Fruit fly (Drosophila melanogaster) whole organism, pupa: ENCODE measurements around the gene CG43693.

Experiments
- CG10348 ChIP-seq: fragments of 200-800 bp; sonication (Bioruptor generic); IDR thresholded peaks from 2 replicates; pipeline ENCODE4 v1.3.6; 2022; ENCODE audit warnings: missing biosample characterization, missing genetic modification characterization
- CG12605 ChIP-seq: fragments of 200-800 bp; sonication (Bioruptor generic); IDR thresholded peaks from 2 replicates; pipeline ENCODE4 v1.3.6; 2022; ENCODE audit warnings: missing biosample characterization, missing genetic modification characterization
- CG13204 ChIP-seq: fragments of 200-800 bp; sonication (Bioruptor generic); optimal IDR thresholded peaks from 2 replicates; lab custom pipeline; 2018; ENCODE audit warnings: missing biosample characterization, mild to moderate bottlenecking, missing genetic modification characterization, moderate library complexity
- CG14655 ChIP-seq: fragments of 200-800 bp; sonication (Bioruptor generic); optimal IDR thresholded peaks from 3 replicates; lab custom pipeline; 2017; ENCODE audit warnings: mild to moderate bottlenecking, missing biosample characterization, missing genetic modification reagents, missing genetic modification characterization
- CG15710 ChIP-seq: fragments of 200-800 bp; sonication (Bioruptor generic); optimal IDR thresholded peaks from 2 replicates; lab custom pipeline; 2018; ENCODE audit warnings: missing biosample characterization, mild to moderate bottlenecking, missing genetic modification characterization, moderate library complexity
- CG17806 ChIP-seq: fragments of 200-800 bp; sonication (Bioruptor generic); optimal IDR thresholded peaks from 2 replicates; lab custom pipeline; 2018; ENCODE audit warnings: missing biosample characterization, mild to moderate bottlenecking, missing genetic modification characterization, moderate library complexity
- CG32121 ChIP-seq: fragments of 200-800 bp; sonication (Bioruptor generic); IDR thresholded peaks from 2 replicates; pipeline ENCODE4 v1.3.6; 2022; ENCODE audit warnings: missing biosample characterization, missing genetic modification characterization
- CG34367 ChIP-seq: fragments of 200-800 bp; sonication (Bioruptor generic); optimal IDR thresholded peaks from 2 replicates; lab custom pipeline; 2018; ENCODE audit warnings: missing biosample characterization, mild to moderate bottlenecking, missing genetic modification characterization
- CG4496 ChIP-seq: fragments of 200-800 bp; sonication (Bioruptor generic); IDR thresholded peaks from 3 replicates; pipeline ENCODE4 v1.3.6; 2022; ENCODE audit warnings: missing biosample characterization, missing genetic modification characterization
- CG8159 ChIP-seq: fragments of 200-800 bp; sonication (Bioruptor generic); optimal IDR thresholded peaks from 3 replicates; lab custom pipeline; 2018; ENCODE audit warnings: missing biosample characterization, mild to moderate bottlenecking, missing genetic modification characterization, moderate library complexity
- CG8301 ChIP-seq: fragments of 200-800 bp; sonication (Bioruptor generic); optimal IDR thresholded peaks from 2 replicates; lab custom pipeline; 2018; ENCODE audit warnings: missing biosample characterization, mild to moderate bottlenecking, missing genetic modification characterization
- CG9948 ChIP-seq: fragments of 200-800 bp; sonication (Bioruptor generic); optimal IDR thresholded peaks from 2 replicates; lab custom pipeline; 2018; ENCODE audit warnings: missing biosample characterization, mild to moderate bottlenecking, missing genetic modification characterization, moderate library complexity
- D1 ChIP-seq: fragments of 200-800 bp; sonication (Bioruptor generic); optimal IDR thresholded peaks from 2 replicates; lab custom pipeline; 2018; ENCODE audit warnings: missing biosample characterization, mild to moderate bottlenecking, missing genetic modification characterization, moderate library complexity
- EcR ChIP-seq: fragments of 200-800 bp; sonication (Bioruptor generic); optimal IDR thresholded peaks from 3 replicates; lab custom pipeline; 2019; ENCODE audit warnings: missing biosample characterization, missing genetic modification characterization, mild to moderate bottlenecking, moderate library complexity, missing genetic modification reagents
- Ets98B ChIP-seq: fragments of 200-800 bp; sonication (Bioruptor generic); IDR thresholded peaks from 2 replicates; pipeline ENCODE4 v1.3.6; 2022; ENCODE audit warnings: missing biosample characterization, missing genetic modification characterization
- Pif1A ChIP-seq: fragments of 200-800 bp; sonication (Bioruptor generic); optimal IDR thresholded peaks from 3 replicates; lab custom pipeline; 2016; ENCODE audit warnings: missing biosample characterization, missing genetic modification characterization
- Pif1B ChIP-seq: fragments of 200-800 bp; sonication (Bioruptor generic); optimal IDR thresholded peaks from 3 replicates; lab custom pipeline; 2016; ENCODE audit warnings: missing biosample characterization, missing genetic modification characterization
- Snoo ChIP-seq: fragments of 200-800 bp; sonication (Bioruptor generic); optimal IDR thresholded peaks from 3 replicates; lab custom pipeline; 2017; ENCODE audit warnings: missing biosample characterization, mild to moderate bottlenecking, missing genetic modification characterization, inconsistent platforms
- fd96Ca ChIP-seq: fragments of 200-800 bp; sonication (Bioruptor generic); IDR thresholded peaks from 3 replicates; pipeline ENCODE4 v1.3.6; 2022; ENCODE audit warnings: missing biosample characterization, missing genetic modification characterization
- gl ChIP-seq: fragments of 200-800 bp; sonication (Bioruptor generic); optimal IDR thresholded peaks from 2 replicates; lab custom pipeline; 2018; ENCODE audit warnings: missing biosample characterization, mild to moderate bottlenecking, missing genetic modification characterization
- rn ChIP-seq: fragments of 200-800 bp; sonication (Bioruptor generic); IDR thresholded peaks from 2 replicates; pipeline ENCODE4 v1.3.6; 2022; ENCODE audit warnings: missing biosample characterization, missing genetic modification characterization

CG43693 gene

DNA sequence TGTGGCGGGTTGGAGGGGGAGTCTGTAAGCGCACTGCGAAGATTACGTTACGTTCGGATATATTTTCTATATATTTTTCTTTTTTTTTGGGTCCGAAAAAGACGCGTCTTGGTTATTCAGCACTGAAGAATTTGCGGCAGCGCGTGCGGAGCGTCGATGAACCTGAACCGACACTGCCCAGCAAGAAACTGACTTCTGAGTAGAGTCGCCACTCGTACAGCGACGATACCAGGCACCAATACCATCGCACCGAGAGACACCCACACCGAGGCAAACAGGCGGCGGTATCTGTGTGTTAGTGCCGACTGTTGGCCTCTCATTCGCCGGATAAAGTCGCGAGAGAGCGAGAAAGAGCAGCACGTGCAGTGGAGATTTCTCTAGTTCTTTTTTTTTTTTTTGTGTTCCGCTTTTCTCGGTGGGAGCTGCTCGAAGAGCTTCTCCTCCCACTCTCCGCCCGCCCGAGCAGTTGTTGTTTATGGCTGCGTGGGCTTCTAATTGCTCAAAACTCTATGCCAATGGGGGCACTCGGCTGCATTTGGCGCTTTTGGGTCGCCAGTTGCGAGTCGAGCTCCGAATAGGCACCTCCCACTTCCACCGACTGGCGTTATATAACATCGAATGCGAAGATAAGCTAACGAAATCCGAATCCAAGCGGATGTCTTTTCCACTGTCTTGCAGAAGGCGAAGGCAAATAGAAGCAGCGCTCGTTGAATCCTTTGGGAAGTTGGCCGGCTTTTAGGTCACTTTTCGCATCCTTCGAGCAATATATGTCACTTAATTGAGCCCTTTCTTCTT, 42.0 kb downstream of the CG43693 start, which contains the start of gene klu:
klu (minus strand) TSS at position 189 of the 795 bp plus-strand sequence.
- TF ChIP-seq CG8301 (tag; lab: Kevin White, UChicago) (peak; percentile 49), fd96Ca (GFP tag; lab: Robert Waterston, UW) (peak; percentile 87), CG15710 (tag; lab: Kevin White, UChicago) (peak; percentile 46), CG9948 (tag; lab: Kevin White, UChicago) (peak; percentile 17), gl (tag; lab: Kevin White, UChicago) (peak; percentile 65), CG17806 (tag; lab: Kevin White, UChicago) (peak; percentile 27), CG14655 (GFP tag; lab: Kevin White, UChicago) (peak; percentile 63), CG12605 (peak; percentile 80), CG10348 (GFP tag; lab: Robert Waterston, UW) (no peak), CG4496 (GFP tag; lab: Robert Waterston, UW) (peak; percentile 90), CG8159 (peak; percentile 40), Pif1A (GFP tag; lab: Kevin White, UChicago) (peak; percentile 43), Pif1B (GFP tag; lab: Kevin White, UChicago) (peak; percentile 26), Snoo (peak; percentile 30), CG34367 (tag; lab: Kevin White, UChicago) (peak; percentile 44), CG32121 (GFP tag; lab: Robert Waterston, UW) (peak; percentile 80), EcR (peak; percentile 34), CG13204 (peak; percentile 65), rn (GFP tag; lab: Robert Waterston, UW) (peak; percentile 28; the same call in 1 of the 2 replicates), Ets98B (GFP tag; lab: Robert Waterston, UW) (peak; percentile 84), D1 (tag; lab: Kevin White, UChicago) (no peak)

- TF ChIP-seq CG17806 (tag; lab: Kevin White, UChicago) (no peak), Snoo (no peak), Pif1B (GFP tag; lab: Kevin White, UChicago) (no peak), CG8159 (no peak), CG8301 (tag; lab: Kevin White, UChicago) (no peak), Pif1A (GFP tag; lab: Kevin White, UChicago) (no peak), fd96Ca (GFP tag; lab: Robert Waterston, UW) (no peak), CG34367 (tag; lab: Kevin White, UChicago) (no peak), CG13204 (no peak), gl (tag; lab: Kevin White, UChicago) (no peak)
These were observed 43.4 kb downstream of the CG43693 start for dm6 chr3L:11007786-11008185.

dm6 chr3L:11006433-11006832, 44.7 kb downstream of the CG43693 start:
- TF ChIP-seq CG10348 (GFP tag; lab: Robert Waterston, UW) (no peak), Snoo (peak; percentile 34), Pif1A (GFP tag; lab: Kevin White, UChicago) (peak; percentile 36)

dm6 chr3L:11004739-11005476, 46.3 kb downstream of the CG43693 start:
- TF ChIP-seq EcR: no peak
- no peak for TF ChIP-seq CG4496 (GFP tag; lab: Robert Waterston, UW)
- TF ChIP-seq, all 21 proteins: peak for 0

dm6 chr3L:11003980-11004379, 47.2 kb downstream of the CG43693 start:
- TF ChIP-seq CG8301 (tag; lab: Kevin White, UChicago) (no peak), CG4496 (GFP tag; lab: Robert Waterston, UW) (no peak), CG14655 (GFP tag; lab: Kevin White, UChicago) (no peak), D1 (tag; lab: Kevin White, UChicago) (no peak), CG17806 (tag; lab: Kevin White, UChicago) (no peak), CG32121 (GFP tag; lab: Robert Waterston, UW) (no peak)

dm6 chr3L:11002923-11003322, 48.2 kb downstream of the CG43693 start:
- no peak for TF ChIP-seq CG15710 (tag; lab: Kevin White, UChicago)
- TF ChIP-seq CG10348 (GFP tag; lab: Robert Waterston, UW): no peak
- TF ChIP-seq CG17806 (tag; lab: Kevin White, UChicago): no peak
- no peak for TF ChIP-seq EcR
- no peak for TF ChIP-seq CG34367 (tag; lab: Kevin White, UChicago)
- no peak for TF ChIP-seq Ets98B (GFP tag; lab: Robert Waterston, UW)
- TF ChIP-seq gl (tag; lab: Kevin White, UChicago): no peak
